Fruit fly (Drosophila melanogaster) whole organism, prepupa: ENCODE data around the gene Manf.

Source experiments
- CG11902 ChIP-seq: fragments of 200-800 bp; sonication (Bioruptor generic); optimal IDR thresholded peaks from 3 replicates; lab custom pipeline; 2016; ENCODE audit warnings: missing biosample characterization, missing genetic modification characterization
- fkh ChIP-seq: fragments of 200-800 bp; sonication (Bioruptor generic); optimal IDR thresholded peaks from 3 replicates; lab custom pipeline; 2017; ENCODE audit warnings: missing biosample characterization, mild to moderate bottlenecking, missing genetic modification characterization, moderate library complexity

dm6 chr3R:16337863-16338262 lies 11.3 kb upstream of the Manf start:
- TF ChIP-seq fkh, result no peak
- TF ChIP-seq CG11902 (GFP tag; lab: Kevin White, UChicago), result no peak
